Worm (Caenorhabditis elegans) whole organism, late embryonic: ENCODE data around the gene lgc-41.

ENCODE experiments used
- C08G9.2 ChIP-seq: sonication (generic microtip); optimal IDR thresholded peaks from 2 replicates; lab custom pipeline; 2016; ENCODE audit warnings: mild to moderate bottlenecking, missing genetic modification characterization, moderate library complexity, missing compliant biosample characterization
- C38D4.7 ChIP-seq: fragments of 200-800 bp; sonication (Bioruptor generic); optimal IDR thresholded peaks from 2 replicates; lab custom pipeline; 2018; ENCODE audit warnings: mild to moderate bottlenecking, missing genetic modification characterization, moderate library complexity, missing compliant biosample characterization
- K09A11.1 ChIP-seq: sonication (generic microtip); optimal IDR thresholded peaks from 2 replicates; lab custom pipeline; 2017; ENCODE audit warnings: antibody characterized with exemption, mild to moderate bottlenecking, missing genetic modification characterization, missing compliant biosample characterization; ENCODE audit not compliant: insufficient read depth
- T23F11.4 ChIP-seq: fragments of 200-800 bp; sonication (Bioruptor generic); optimal IDR thresholded peaks from 2 replicates; lab custom pipeline; 2018; ENCODE audit warnings: mild to moderate bottlenecking, missing genetic modification characterization, missing compliant biosample characterization
- Y22D7AL.16 ChIP-seq: sonication (generic microtip); optimal IDR thresholded peaks from 2 replicates; lab custom pipeline; 2016; ENCODE audit warnings: missing genetic modification characterization, missing compliant biosample characterization
- ahr-1 ChIP-seq: sonication (generic microtip); optimal IDR thresholded peaks from 2 replicates; lab custom pipeline; 2016; ENCODE audit warnings: missing genetic modification characterization, missing compliant biosample characterization
- ama-1 ChIP-seq: fragments of 150-350 bp; optimal IDR thresholded peaks from 2 replicates; lab custom pipeline; 2014
- ceh-18 ChIP-seq: sonication (generic microtip); optimal IDR thresholded peaks from 2 replicates; lab custom pipeline; 2016; ENCODE audit warnings: missing genetic modification characterization, missing compliant biosample characterization
- ceh-19 ChIP-seq: fragments of 200-800 bp; sonication (Bioruptor generic); optimal IDR thresholded peaks from 2 replicates; lab custom pipeline; 2018; ENCODE audit warnings: mild to moderate bottlenecking, missing genetic modification characterization, missing compliant biosample characterization
- ceh-22 ChIP-seq: sonication (generic microtip); optimal IDR thresholded peaks from 2 replicates; lab custom pipeline; 2017; ENCODE audit warnings: missing biosample characterization, missing genetic modification characterization
- ceh-24 ChIP-seq: sonication (generic microtip); optimal IDR thresholded peaks from 2 replicates; lab custom pipeline; 2016; ENCODE audit warnings: mild to moderate bottlenecking, missing genetic modification characterization, missing compliant biosample characterization
- ceh-31 ChIP-seq: sonication (generic microtip); optimal IDR thresholded peaks from 2 replicates; lab custom pipeline; 2016; ENCODE audit warnings: missing genetic modification characterization, missing compliant biosample characterization
- ceh-34 ChIP-seq: sonication (generic microtip); optimal IDR thresholded peaks from 2 replicates; lab custom pipeline; 2016; ENCODE audit warnings: mild to moderate bottlenecking, missing genetic modification characterization, missing compliant biosample characterization
- ceh-6 ChIP-seq: fragments of 200-800 bp; sonication (Bioruptor generic); optimal IDR thresholded peaks from 2 replicates; lab custom pipeline; 2018; ENCODE audit warnings: mild to moderate bottlenecking, missing genetic modification characterization, missing compliant biosample characterization
- ceh-9 ChIP-seq: sonication (generic microtip); optimal IDR thresholded peaks from 2 replicates; lab custom pipeline; 2016; ENCODE audit warnings: mild to moderate bottlenecking, missing genetic modification characterization, inconsistent platforms, missing compliant biosample characterization
- elt-2 ChIP-seq: sonication (generic microtip); optimal IDR thresholded peaks from 2 replicates; lab custom pipeline; 2016; ENCODE audit warnings: missing genetic modification reagents, missing genetic modification characterization, missing compliant biosample characterization
- ets-4 ChIP-seq: sonication (generic microtip); optimal IDR thresholded peaks from 2 replicates; lab custom pipeline; 2016; ENCODE audit warnings: missing genetic modification characterization, missing compliant biosample characterization
- eyg-1 ChIP-seq: sonication (generic microtip); optimal IDR thresholded peaks from 2 replicates; lab custom pipeline; 2016; ENCODE audit warnings: missing genotype, missing genetic modification characterization, missing compliant biosample characterization
- fkh-10 ChIP-seq: fragments of 150-350 bp; optimal IDR thresholded peaks from 2 replicates; lab custom pipeline; 2014; ENCODE audit warnings: missing biosample characterization, missing genetic modification reagents, missing genetic modification characterization
- gmeb-2 ChIP-seq: sonication (generic microtip); optimal IDR thresholded peaks from 2 replicates; lab custom pipeline; 2016; ENCODE audit warnings: missing genetic modification characterization, inconsistent platforms, missing compliant biosample characterization
- hlh-13 ChIP-seq: fragments of 200-800 bp; sonication (Bioruptor generic); optimal IDR thresholded peaks from 2 replicates; lab custom pipeline; 2018; ENCODE audit warnings: mild to moderate bottlenecking, missing genetic modification characterization, missing compliant biosample characterization
- hlh-30 ChIP-seq: sonication (generic microtip); optimal IDR thresholded peaks from 2 replicates; lab custom pipeline; 2017; ENCODE audit warnings: antibody characterized with exemption, missing genetic modification characterization, missing compliant biosample characterization; ENCODE audit not compliant: insufficient read depth
- hlh-8 ChIP-seq: sonication (generic microtip); optimal IDR thresholded peaks from 2 replicates; lab custom pipeline; 2016; ENCODE audit warnings: missing genotype, missing genetic modification characterization, missing compliant biosample characterization
- lim-6 ChIP-seq: sonication (generic microtip); optimal IDR thresholded peaks from 2 replicates; lab custom pipeline; 2016; ENCODE audit warnings: missing genetic modification characterization, missing compliant biosample characterization
- lin-11 ChIP-seq: fragments of 200-800 bp; sonication (Bioruptor generic); optimal IDR thresholded peaks from 2 replicates; lab custom pipeline; 2018; ENCODE audit warnings: mild to moderate bottlenecking, missing genetic modification characterization, missing compliant biosample characterization
- madf-2 ChIP-seq: sonication (generic microtip); optimal IDR thresholded peaks from 2 replicates; lab custom pipeline; 2017; ENCODE audit warnings: missing genetic modification characterization, missing compliant biosample characterization
- nhr-11 ChIP-seq: fragments of 150-350 bp; optimal IDR thresholded peaks from 2 replicates; lab custom pipeline; 2014; ENCODE audit warnings: missing biosample characterization, missing genetic modification characterization
- nhr-232 ChIP-seq: sonication (generic microtip); optimal IDR thresholded peaks from 2 replicates; lab custom pipeline; 2016; ENCODE audit warnings: missing genetic modification characterization, missing compliant biosample characterization
- odd-2 ChIP-seq: sonication (generic microtip); optimal IDR thresholded peaks from 2 replicates; lab custom pipeline; 2017; ENCODE audit warnings: antibody characterized with exemption, mild to moderate bottlenecking, missing genetic modification characterization, missing compliant biosample characterization
- pag-3 ChIP-seq: sonication (generic microtip); optimal IDR thresholded peaks from 2 replicates; lab custom pipeline; 2016; ENCODE audit warnings: missing compliant biosample characterization, missing genetic modification characterization, borderline replicate concordance
- pat-9 ChIP-seq: fragments of 200-800 bp; sonication (Bioruptor generic); optimal IDR thresholded peaks from 2 replicates; lab custom pipeline; 2018; ENCODE audit warnings: mild to moderate bottlenecking, missing genetic modification characterization, moderate library complexity, missing compliant biosample characterization
- pha-4 ChIP-seq: fragments of 150-350 bp; optimal IDR thresholded peaks from 2 replicates; lab custom pipeline; 2018; ENCODE audit warnings: missing biosample characterization, missing genetic modification reagents, missing genetic modification characterization
- pqm-1 ChIP-seq: sonication (generic microtip); optimal IDR thresholded peaks from 2 replicates; lab custom pipeline; 2016; ENCODE audit warnings: missing genetic modification characterization, missing compliant biosample characterization
- ref-2 ChIP-seq: sonication (generic microtip); optimal IDR thresholded peaks from 2 replicates; lab custom pipeline; 2016; ENCODE audit warnings: missing genetic modification characterization, missing compliant biosample characterization
- rnt-1 ChIP-seq: sonication (generic microtip); optimal IDR thresholded peaks from 2 replicates; lab custom pipeline; 2016; ENCODE audit warnings: missing genetic modification characterization, missing compliant biosample characterization
- sox-2 ChIP-seq: fragments of 200-800 bp; sonication (Bioruptor generic); IDR thresholded peaks from 2 replicates; pipeline ENCODE4 v1.3.6; 2022; ENCODE audit warnings: missing genetic modification reagents, missing genetic modification characterization, missing compliant biosample characterization
- tbx-7 ChIP-seq: sonication (generic microtip); optimal IDR thresholded peaks from 2 replicates; lab custom pipeline; 2016; ENCODE audit warnings: missing genotype, missing genetic modification characterization, missing compliant biosample characterization
- ttx-3 ChIP-seq: sonication (generic microtip); optimal IDR thresholded peaks from 2 replicates; lab custom pipeline; 2016; ENCODE audit warnings: missing genetic modification reagents, missing genetic modification characterization, missing compliant biosample characterization
- unc-3 ChIP-seq, 2 experiments: fragments of 200-800 bp in 1 of 2; sonication (Bioruptor generic) in 1 of 2; sonication (generic microtip) in 1 of 2; conservative IDR thresholded peaks in 1 of 2; optimal IDR thresholded peaks in 1 of 2; 2 replicates each; pipeline versions ENCODE4 v1.3.6 to Lab custom; 2016 to 2022; ENCODE audit warnings: missing compliant biosample characterization in 2 of 2, missing genetic modification characterization in 2 of 2, missing genetic modification reagents in 1 of 2
- unc-42 ChIP-seq: sonication (generic microtip); optimal IDR thresholded peaks from 2 replicates; lab custom pipeline; 2016; ENCODE audit warnings: missing genotype, missing genetic modification characterization, missing compliant biosample characterization
- unc-55 ChIP-seq: sonication (generic microtip); optimal IDR thresholded peaks from 2 replicates; lab custom pipeline; 2017; ENCODE audit warnings: missing biosample characterization, missing genetic modification reagents, missing genetic modification characterization
- unc-86 ChIP-seq: sonication (generic microtip); optimal IDR thresholded peaks from 2 replicates; lab custom pipeline; 2016; ENCODE audit warnings: missing genetic modification characterization, missing compliant biosample characterization
- zip-5 ChIP-seq: sonication (generic microtip); optimal IDR thresholded peaks from 2 replicates; lab custom pipeline; 2016; ENCODE audit warnings: missing genetic modification characterization, missing compliant biosample characterization

lgc-41 gene

DNA sequence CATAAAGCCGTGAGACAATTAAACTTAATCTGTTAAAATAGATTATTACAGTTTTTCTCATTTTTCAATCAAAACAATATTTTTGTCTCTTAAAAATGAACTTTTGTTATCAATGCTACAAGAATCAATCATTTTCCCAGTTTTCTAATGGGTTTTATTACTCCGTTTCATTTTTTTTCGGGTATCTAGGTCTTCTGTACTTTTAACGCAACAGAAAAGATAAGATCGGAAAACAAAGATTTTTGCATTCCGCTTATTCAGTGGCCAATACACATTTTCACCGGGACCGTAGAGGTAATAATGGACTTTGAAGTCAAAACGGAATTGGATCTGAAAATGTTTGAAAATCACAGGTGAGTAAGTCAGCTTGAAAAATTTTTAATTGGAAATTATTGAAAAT is 34.7 kb downstream of the lgc-41 start, which contains the start of gene C33D3.4:
C33D3.4 (plus strand) TSS at position 301 of the 400 bp plus-strand sequence.
- TF ChIP-seq ceh-22 (tag; lab: Kevin White, UChicago): no peak
- no peak for TF ChIP-seq ets-4 (tag; lab: Kevin White, UChicago)
- no peak for TF ChIP-seq ref-2 (tag; lab: Kevin White, UChicago)
- no peak for TF ChIP-seq hlh-8 (tag; lab: Kevin White, UChicago)
- no peak for TF ChIP-seq ceh-31 (tag; lab: Kevin White, UChicago)
- no peak for TF ChIP-seq lim-6 (tag; lab: Kevin White, UChicago)
- no peak for TF ChIP-seq hlh-30 (tag; lab: Kevin White, UChicago)
- no peak for TF ChIP-seq pag-3 (tag; lab: Kevin White, UChicago)
- no peak for TF ChIP-seq nhr-232 (tag; lab: Kevin White, UChicago)
- TF ChIP-seq zip-5 (tag; lab: Kevin White, UChicago): no peak
- TF ChIP-seq nhr-11 (tag; lab: Kevin White, UChicago): no peak
- TF ChIP-seq hlh-13: no peak
- no peak for TF ChIP-seq ama-1 (lab: Kevin White, UChicago)
- TF ChIP-seq rnt-1 (tag; lab: Kevin White, UChicago): no peak
- no peak for TF ChIP-seq pha-4 (tag; lab: Kevin White, UChicago)
- TF ChIP-seq C38D4.7 (GFP tag; lab: Kevin White, UChicago): no peak
- TF ChIP-seq ceh-18 (tag; lab: Kevin White, UChicago): no peak

DNA sequence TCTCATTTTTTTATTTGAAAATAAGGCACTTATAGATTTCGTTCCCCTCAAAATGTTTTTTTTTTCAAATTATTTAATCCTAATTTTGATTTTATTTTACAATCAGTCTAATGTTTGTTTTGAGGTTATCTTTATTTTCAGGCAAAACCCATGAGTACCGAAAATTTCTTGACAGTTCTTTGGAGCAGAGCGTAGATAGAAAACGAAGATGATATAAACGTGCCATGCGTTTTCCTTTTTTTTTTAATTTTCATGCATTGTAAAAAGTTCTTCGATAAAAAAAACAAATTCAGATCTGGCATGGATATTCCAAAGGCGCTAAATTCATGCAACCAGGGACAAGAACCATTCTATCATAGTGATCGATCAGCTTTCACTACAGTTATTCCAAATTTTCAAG is 37.0 kb downstream of the lgc-41 start, which contains the start of gene C33D3.5:
C33D3.5 (plus strand) TSS at position 301 of the 400 bp plus-strand sequence.
- TF ChIP-seq unc-55 (GFP tag; lab: Kevin White, UChicago) (no peak), pqm-1 (tag; lab: Kevin White, UChicago) (no peak), gmeb-2 (tag; lab: Kevin White, UChicago) (no peak), ceh-19 (no peak), madf-2 (tag; lab: Kevin White, UChicago) (no peak), K09A11.1 (tag; lab: Kevin White, UChicago) (no peak), fkh-10 (GFP tag; lab: Kevin White, UChicago) (no peak), ceh-34 (tag; lab: Kevin White, UChicago) (no peak), eyg-1 (tag; lab: Kevin White, UChicago) (no peak), unc-3 (GFP tag; conservative IDR thresholded peaks at IDR 0.05; lab: Robert Waterston, UW) (no peak), unc-3 (tag; optimal IDR thresholded peaks at IDR 0.05; lab: Kevin White, UChicago) (no peak), tbx-7 (no peak), ttx-3 (no peak), C08G9.2 (tag; lab: Kevin White, UChicago) (no peak), ceh-9 (no peak)

DNA sequence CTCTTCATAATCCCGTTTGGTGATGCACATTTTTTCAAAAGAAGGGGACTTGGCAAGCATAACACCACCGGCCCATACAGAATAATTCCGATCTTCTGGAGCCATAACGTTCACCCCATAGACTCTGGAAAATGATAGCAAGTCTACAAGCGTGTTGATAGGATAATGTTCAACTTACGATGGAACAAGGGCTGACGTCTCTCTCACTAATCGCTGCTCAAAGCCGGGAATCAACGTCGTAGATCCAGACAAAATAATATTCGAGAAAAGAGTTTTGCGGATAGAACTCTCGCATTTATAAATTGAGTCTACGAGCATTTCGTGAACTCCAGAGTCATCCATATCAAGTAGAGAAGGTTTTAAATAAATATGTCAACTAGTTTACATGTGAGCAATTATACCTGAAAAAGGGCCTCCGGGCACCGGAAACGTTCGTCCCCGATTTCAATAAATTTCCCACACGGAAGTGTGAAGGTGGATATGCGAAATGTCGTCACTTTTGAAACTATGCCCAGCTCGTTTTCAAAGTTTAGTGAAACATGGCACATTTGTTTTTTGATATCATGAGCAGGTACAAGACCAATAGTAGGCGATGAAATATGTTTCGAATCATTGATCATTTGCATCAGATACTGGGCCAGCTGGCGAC is 37.9 kb downstream of the lgc-41 start:
- no peak for TF ChIP-seq sox-2 (GFP tag; lab: Robert Waterston, UW)
- TF ChIP-seq ceh-6 (GFP tag; lab: Kevin White, UChicago): no peak
- TF ChIP-seq elt-2 (tag; lab: Kevin White, UChicago): no peak
- TF ChIP-seq lin-11 (tag; lab: Kevin White, UChicago): no peak
- no peak for TF ChIP-seq T23F11.4 (GFP tag; lab: Kevin White, UChicago)
- no peak for TF ChIP-seq ahr-1 (tag; lab: Kevin White, UChicago)
- TF ChIP-seq eyg-1 (tag; lab: Kevin White, UChicago): no peak
- no peak for TF ChIP-seq fkh-10 (GFP tag; lab: Kevin White, UChicago)
- TF ChIP-seq odd-2 (tag; lab: Kevin White, UChicago): no peak
- TF ChIP-seq nhr-11 (tag; lab: Kevin White, UChicago): no peak
- no peak for TF ChIP-seq madf-2 (tag; lab: Kevin White, UChicago)
- no peak for TF ChIP-seq Y22D7AL.16 (tag; lab: Kevin White, UChicago)
- TF ChIP-seq pat-9 (tag; lab: Kevin White, UChicago): no peak
- TF ChIP-seq unc-86 (tag; lab: Kevin White, UChicago): no peak
- TF ChIP-seq unc-42 (tag; lab: Kevin White, UChicago): no peak
- no peak for TF ChIP-seq ceh-24 (tag; lab: Kevin White, UChicago)
- TF ChIP-seq hlh-30 (tag; lab: Kevin White, UChicago): no peak
- no peak for TF ChIP-seq hlh-8 (tag; lab: Kevin White, UChicago)
